Fruit fly (Drosophila melanogaster): Measurements from ENCODE around the gene escl.

The escl gene

DNA sequence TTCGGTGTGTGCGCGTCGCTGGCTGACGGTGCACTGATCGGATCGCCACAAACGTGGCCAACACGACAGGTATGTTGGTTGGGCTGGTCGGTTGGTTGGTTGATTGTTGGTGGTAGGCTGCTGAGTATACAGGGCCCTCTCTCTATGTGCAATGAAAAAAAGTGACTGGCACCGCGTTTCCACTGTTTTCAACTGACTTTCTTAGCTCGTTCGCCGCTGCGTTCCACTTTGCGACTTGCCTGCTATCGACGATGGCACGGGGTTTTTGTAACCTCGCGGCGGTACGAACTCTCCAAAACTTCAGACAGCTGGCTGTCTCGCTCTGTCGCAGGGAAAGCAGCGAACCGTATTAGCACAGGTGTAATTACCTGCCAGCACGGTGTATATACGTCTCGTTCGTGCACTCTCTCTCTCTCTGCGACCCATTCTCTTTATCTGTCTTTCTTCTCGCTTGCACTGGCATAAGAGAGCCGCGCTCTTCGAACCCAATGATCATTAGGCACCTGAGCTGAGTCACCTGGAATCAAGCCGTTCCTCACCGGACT, 19.8 kb upstream of the escl start (continued):
- TF ChIP-seq so (GFP tag; IDR thresholded peaks at IDR 0.05) (no peak), ttk (GFP tag; IDR thresholded peaks at IDR 0.05) (no peak), Dref (GFP tag; IDR thresholded peaks at IDR 0.05) (no peak), zen2 (GFP tag; IDR thresholded peaks at IDR 0.05; ENCODE audit: partially characterized antibody) (no peak), Ravus (GFP tag; IDR thresholded peaks at IDR 0.05) (no peak), CG10431 (GFP tag; optimal IDR thresholded peaks at IDR 0.05) (no peak), org-1 (GFP tag; optimal IDR thresholded peaks at IDR 0.05) (peak; percentile 22), Hr78 (GFP tag; optimal IDR thresholded peaks at IDR 0.05) (peak in 1 of 2 experiments; percentile 50), emc (GFP tag; optimal IDR thresholded peaks at IDR 0.05) (no peak), cas (GFP tag; IDR thresholded peaks at IDR 0.05) (no peak), D19A (tag; optimal IDR thresholded peaks at IDR 0.05) (no peak), B-H1 (GFP tag; IDR thresholded peaks at IDR 0.05) (no peak), Hr3 (GFP tag; optimal IDR thresholded peaks at IDR 0.05) (no peak), CG7786 (GFP tag; optimal IDR thresholded peaks at IDR 0.05) (peak; percentile 23), grau (tag; optimal IDR thresholded peaks at IDR 0.05) (peak; percentile 76), Atf6 (GFP tag; IDR thresholded peaks at IDR 0.05) (peak; percentile 55), CG18599 (GFP tag; optimal IDR thresholded peaks at IDR 0.05) (peak; percentile 40), NFAT (GFP tag; IDR thresholded peaks at IDR 0.05) (0 out of 2 replicates have a peak, but pooled peaks have one; percentile 21), tap (tag; optimal IDR thresholded peaks at IDR 0.05) (no peak), CG17328 (GFP tag; IDR thresholded peaks at IDR 0.05) (no peak), Side (GFP tag; optimal IDR thresholded peaks at IDR 0.05) (peak; percentile 25), eve (GFP tag; optimal IDR thresholded peaks at IDR 0.05) (no peak), CG7987 (GFP tag; optimal IDR thresholded peaks at IDR 0.05) (no peak), CG2712 (tag; optimal IDR thresholded peaks at IDR 0.05) (peak; percentile 34), cad (GFP tag; optimal IDR thresholded peaks at IDR 0.05) (no peak), Bgb (GFP tag; IDR thresholded peaks at IDR 0.05; ENCODE audit: partially characterized antibody) (peak; percentile 64), CG33557 (GFP tag; optimal IDR thresholded peaks at IDR 0.05) (no peak), sens-2 (GFP tag; IDR thresholded peaks at IDR 0.05) (no peak), ATbp (GFP tag; optimal IDR thresholded peaks at IDR 0.05) (no peak), bigmax (GFP tag; optimal IDR thresholded peaks at IDR 0.05) (no peak), CG18476 (GFP tag; optimal IDR thresholded peaks at IDR 0.05) (no peak), pb (GFP tag; optimal IDR thresholded peaks at IDR 0.05) (peak; percentile 59), dati (GFP tag; IDR thresholded peaks at IDR 0.05) (no peak), Chrac-16 (GFP tag; optimal IDR thresholded peaks at IDR 0.05) (no peak), kay (GFP tag; optimal IDR thresholded peaks at IDR 0.05) (peak; percentile 45), vnd (GFP tag; IDR thresholded peaks at IDR 0.05; ENCODE audit: partially characterized antibody) (no peak), TFAM (GFP tag; optimal IDR thresholded peaks at IDR 0.05) (no peak), p53 (GFP tag; optimal IDR thresholded peaks at IDR 0.05) (no peak), CG4328 (GFP tag; optimal IDR thresholded peaks at IDR 0.05) (no peak), Mrtf (GFP tag; IDR thresholded peaks at IDR 0.05) (peak; percentile 38; the same call in 1 of the 3 replicates), lbe (GFP tag; optimal IDR thresholded peaks at IDR 0.05) (peak; percentile 49), CG5245 (GFP tag; optimal IDR thresholded peaks at IDR 0.05) (no peak), Oli (tag; optimal IDR thresholded peaks at IDR 0.05) (peak; percentile 14), jigr1 (GFP tag; IDR thresholded peaks at IDR 0.05) (no peak), E2f2 (GFP tag; IDR thresholded peaks at IDR 0.05) (no peak), sqz (GFP tag; optimal IDR thresholded peaks at IDR 0.05) (no peak), jing (GFP tag; optimal IDR thresholded peaks at IDR 0.05) (no peak), CG1792 (GFP tag; optimal IDR thresholded peaks at IDR 0.05) (no peak), Awh (GFP tag; IDR thresholded peaks at IDR 0.05) (0 out of 2 replicates have a peak, but pooled peaks have one; percentile 35), repo (GFP tag; optimal IDR thresholded peaks at IDR 0.05) (no peak), kni (GFP tag; optimal IDR thresholded peaks at IDR 0.05) (peak; percentile 68)

Data from whole organism, embryonic.